Worm (Caenorhabditis elegans) whole organism, midembryonic: ENCODE results near the gene cnc-9.

Experiments
- cog-1 ChIP-seq: sonication (generic microtip); optimal IDR thresholded peaks from 2 replicates; lab custom pipeline; 2016; ENCODE audit warnings: missing genetic modification characterization, missing compliant biosample characterization
- flt-1 ChIP-seq: fragments of 200-800 bp; sonication (Bioruptor generic); IDR thresholded peaks from 2 replicates; pipeline ENCODE4 v1.3.6; 2022; ENCODE audit warnings: missing genetic modification characterization, missing compliant biosample characterization
- ztf-29 ChIP-seq: fragments of 200-800 bp; sonication (Bioruptor generic); IDR thresholded peaks from 2 replicates; pipeline ENCODE4 v1.3.6; 2022; ENCODE audit warnings: missing genetic modification reagents, missing genetic modification characterization, missing compliant biosample characterization

DNA sequence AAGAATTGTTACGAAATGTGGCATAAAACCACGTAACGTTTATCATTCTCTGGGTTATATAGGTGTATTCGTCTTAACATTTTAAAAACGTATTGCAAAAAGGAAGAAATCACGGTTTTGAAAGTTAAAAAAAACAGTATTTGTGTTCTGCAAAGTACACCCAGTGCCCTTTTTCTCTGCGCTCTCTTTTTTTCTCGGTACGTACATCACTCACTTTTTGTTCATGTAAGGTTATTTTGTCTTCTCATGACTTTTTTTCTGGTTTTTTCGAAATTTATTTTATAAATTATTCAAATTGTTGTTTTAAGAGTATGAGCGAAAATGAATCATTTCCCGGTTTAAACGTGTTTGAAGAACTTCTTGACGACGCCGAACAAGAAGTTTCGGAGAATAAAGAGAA lies 47.0 kb upstream of the cnc-9 start, which contains the start of gene F25E5.5:
- TF ChIP-seq ztf-29 = no peak
- no peak for TF ChIP-seq cog-1 (tag; lab: Kevin White, UChicago)
- no peak for TF ChIP-seq flt-1 (GFP tag; lab: Robert Waterston, UW)
